Worm (Caenorhabditis elegans): Measurements from ENCODE around the gene F46C5.4.

DNA sequence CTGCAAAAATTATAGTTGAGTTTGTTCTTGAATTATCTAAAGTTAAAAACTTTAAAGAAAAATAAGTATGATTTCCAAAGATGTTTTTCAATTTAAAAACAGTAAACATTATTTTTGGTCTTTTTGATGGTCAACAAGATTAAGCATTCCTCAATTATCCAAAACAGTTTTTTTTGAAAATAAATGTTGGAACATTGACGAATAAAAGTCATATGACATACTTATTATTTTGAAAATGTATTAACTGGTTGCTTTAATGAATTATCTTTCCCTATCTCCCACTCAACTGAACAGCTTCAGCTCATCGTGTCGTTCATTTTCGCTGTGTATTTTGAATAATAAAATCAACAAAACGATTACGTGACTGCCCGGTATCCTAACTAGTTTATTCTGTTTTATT is 21.2 kb downstream of the F46C5.4 start:
- no peak for TF ChIP-seq nfya-1 (tag; optimal IDR thresholded peaks at IDR 0.05; ENCODE audit: borderline replicate concordance, insufficient read depth)
- TF ChIP-seq sea-2 (GFP tag; IDR thresholded peaks at IDR 0.05), result no peak
- no peak for TF ChIP-seq mel-28 (tag; optimal IDR thresholded peaks at IDR 0.05; ENCODE audit: borderline replicate concordance)
- TF ChIP-seq lin-40 (tag; optimal IDR thresholded peaks at IDR 0.05), result no peak
- no peak for TF ChIP-seq dpl-1 (GFP tag; optimal IDR thresholded peaks at IDR 0.05)
- no peak for TF ChIP-seq Y95B8A.8 (GFP tag; IDR thresholded peaks at IDR 0.05)
- TF ChIP-seq F57C9.4 (tag; optimal IDR thresholded peaks at IDR 0.05), result no peak
- TF ChIP-seq repo-1 (tag; optimal IDR thresholded peaks at IDR 0.05), result no peak

Measured in whole organism, young adult.